Worm (Caenorhabditis elegans) whole organism, L3 larva: ENCODE data around the gene fbxa-111.

Experiments used
- aly-2 ChIP-seq: fragments of 150-350 bp; optimal IDR thresholded peaks from 2 replicates; lab custom pipeline; 2014; ENCODE audit warnings: missing biosample characterization, missing genetic modification characterization
- ztf-4 ChIP-seq: fragments of 150-350 bp; optimal IDR thresholded peaks from 2 replicates; lab custom pipeline; 2014; ENCODE audit warnings: missing biosample characterization, missing genetic modification characterization

DNA sequence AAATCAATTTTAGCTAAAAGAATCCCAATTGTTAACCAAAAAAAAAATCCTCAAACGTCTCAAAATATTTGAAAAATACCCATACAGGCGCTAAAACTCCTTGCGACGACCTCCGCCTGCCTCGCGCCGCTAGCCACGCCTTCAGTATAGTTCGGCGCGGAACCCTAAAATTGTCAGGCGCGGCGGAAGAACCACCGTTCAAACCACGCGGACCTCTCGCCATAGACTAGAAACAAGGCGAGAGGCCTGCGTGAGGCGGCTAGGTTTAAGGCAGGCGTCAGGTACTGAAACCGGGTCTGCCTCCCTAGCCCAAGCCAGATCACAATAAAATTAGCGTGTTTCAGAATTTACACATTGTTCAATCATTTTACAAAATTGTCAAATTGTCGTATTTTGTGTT, 42.9 kb upstream of the fbxa-111 start:
- no peak for TF ChIP-seq ztf-4 (tag; lab: Kevin White, UChicago)
- TF ChIP-seq aly-2 (tag; lab: Kevin White, UChicago) = no peak
